Fruit fly (Drosophila melanogaster): Measurements from ENCODE around the gene CG9624.

CG9624 gene

dm6 chr3R:14277894-14278522 is 49.1 kb upstream of the CG9624 start (continued):
- TF ChIP-seq usp (GFP tag; optimal IDR thresholded peaks at IDR 0.05) (no peak), CG1603 (tag; optimal IDR thresholded peaks at IDR 0.05) (no peak), Lhr (GFP tag; optimal IDR thresholded peaks at IDR 0.05) (peak; percentile 43), CG7928 (GFP tag; optimal IDR thresholded peaks at IDR 0.05) (no peak), Adf1 (GFP tag; IDR thresholded peaks at IDR 0.05) (peak; percentile 61; the same call in 1 of the 2 replicates), tio (GFP tag; optimal IDR thresholded peaks at IDR 0.05) (no peak), CG6689 (GFP tag; IDR thresholded peaks at IDR 0.05) (peak; percentile 91), schlank (tag; optimal IDR thresholded peaks at IDR 0.05) (no peak), jing (GFP tag; optimal IDR thresholded peaks at IDR 0.05) (peak; percentile 46), bcd (GFP tag; optimal IDR thresholded peaks at IDR 0.05) (peak; percentile 71), CG9876 (GFP tag; optimal IDR thresholded peaks at IDR 0.05) (no peak), hbn (GFP tag; IDR thresholded peaks at IDR 0.05; ENCODE audit: partially characterized antibody) (no peak), nerfin-2 (GFP tag; IDR thresholded peaks at IDR 0.05; ENCODE audit: partially characterized antibody) (no peak), CG16779 (GFP tag; IDR thresholded peaks at IDR 0.05) (no peak), org-1 (GFP tag; optimal IDR thresholded peaks at IDR 0.05) (peak; percentile 65), CG6254 (GFP tag; optimal IDR thresholded peaks at IDR 0.05) (peak; percentile 71), dan (GFP tag; IDR thresholded peaks at IDR 0.05) (peak; percentile 43; the same call in 1 of the 2 replicates), lbe (GFP tag; optimal IDR thresholded peaks at IDR 0.05) (peak; percentile 94), CG10959 (GFP tag; IDR thresholded peaks at IDR 0.05) (peak; percentile 83), Opbp (GFP tag; IDR thresholded peaks at IDR 0.05; ENCODE audit: partially characterized antibody) (no peak), Bteb2 (GFP tag; optimal IDR thresholded peaks at IDR 0.05) (no peak), Ravus (GFP tag; IDR thresholded peaks at IDR 0.05) (peak; percentile 65), CG8290 (GFP tag; optimal IDR thresholded peaks at IDR 0.05) (no peak), CG8290 (tag; optimal IDR thresholded peaks at IDR 0.05) (no peak), CG12155 (GFP tag; optimal IDR thresholded peaks at IDR 0.05) (no peak), Hmr (GFP tag; optimal IDR thresholded peaks at IDR 0.05) (peak; percentile 86), fd102C (GFP tag; optimal IDR thresholded peaks at IDR 0.05) (peak; percentile 94), Asciz (GFP tag; optimal IDR thresholded peaks at IDR 0.05) (no peak), CG3847 (GFP tag; IDR thresholded peaks at IDR 0.05) (peak; percentile 73), CG1832 (GFP tag; optimal IDR thresholded peaks at IDR 0.05) (peak; percentile 2), CG17829 (tag; optimal IDR thresholded peaks at IDR 0.05) (peak; percentile 91), CG17912 (GFP tag; optimal IDR thresholded peaks at IDR 0.05) (no peak), CG2889 (GFP tag; IDR thresholded peaks at IDR 0.05) (no peak), CG14667 (GFP tag; IDR thresholded peaks at IDR 0.05) (peak; percentile 72), Dip3 (GFP tag; optimal IDR thresholded peaks at IDR 0.05) (no peak), CG12071 (GFP tag; optimal IDR thresholded peaks at IDR 0.05) (no peak), lilli (GFP tag; optimal IDR thresholded peaks at IDR 0.05) (no peak), Six4 (GFP tag; optimal IDR thresholded peaks at IDR 0.05) (peak; percentile 48), H2.0 (GFP tag; IDR thresholded peaks at IDR 0.05) (peak; percentile 81), Side (GFP tag; optimal IDR thresholded peaks at IDR 0.05) (no peak), Hand (GFP tag; optimal IDR thresholded peaks at IDR 0.05) (peak; percentile 90), CTCF (GFP tag; optimal IDR thresholded peaks at IDR 0.05) (no peak), Doc2 (GFP tag; IDR thresholded peaks at IDR 0.05) (no peak), CG6813 (GFP tag; optimal IDR thresholded peaks at IDR 0.05) (peak; percentile 89), CG6654 (GFP tag; optimal IDR thresholded peaks at IDR 0.05) (no peak), CG31441 (GFP tag; IDR thresholded peaks at IDR 0.05) (peak; percentile 79), ftz-f1 (GFP tag; optimal IDR thresholded peaks at IDR 0.05) (no peak), scrt (GFP tag; optimal IDR thresholded peaks at IDR 0.05) (no peak), Mad (GFP tag; optimal IDR thresholded peaks at IDR 0.05) (peak; percentile 25), gcm (GFP tag; optimal IDR thresholded peaks at IDR 0.05) (no peak), oc (tag; optimal IDR thresholded peaks at IDR 0.05) (peak; percentile 62)

All from whole organism, embryonic.